Fruit fly (Drosophila melanogaster) whole organism, embryonic: ENCODE results near the gene CG1635.

Experiments
- Aef1 ChIP-seq: fragments of 200-800 bp; sonication (Bioruptor generic); IDR thresholded peaks from 3 replicates; pipeline ENCODE4 v1.3.6; 2022; ENCODE audit warnings: missing biosample characterization, missing genetic modification characterization
- Awh ChIP-seq: fragments of 200-800 bp; sonication (Bioruptor generic); IDR thresholded peaks from 2 replicates; pipeline ENCODE4, ENCODE4 v1.3.6; 2022; ENCODE audit warnings: missing biosample characterization, missing genetic modification characterization
- BEAF-32 ChIP-seq: fragments of 200-800 bp; sonication (Bioruptor generic); optimal IDR thresholded peaks from 3 replicates; lab custom pipeline; 2017; ENCODE audit warnings: missing biosample characterization, missing genetic modification characterization, mild to moderate bottlenecking, moderate library complexity, missing genetic modification reagents
- CG10543 ChIP-seq: fragments of 200-800 bp; sonication (Bioruptor generic); optimal IDR thresholded peaks from 3 replicates; lab custom pipeline; 2017; ENCODE audit warnings: missing biosample characterization, mild to moderate bottlenecking, missing genetic modification characterization, moderate library complexity
- CG11085 ChIP-seq: fragments of 200-800 bp; sonication (Bioruptor generic); IDR thresholded peaks from 2 replicates; pipeline ENCODE4 v1.3.6; 2022; ENCODE audit warnings: missing biosample characterization, missing genetic modification characterization
- CG12299 ChIP-seq: fragments of 200-800 bp; sonication (Bioruptor generic); optimal IDR thresholded peaks from 2 replicates; lab custom pipeline; 2018; ENCODE audit warnings: missing biosample characterization, mild to moderate bottlenecking, missing genetic modification characterization
- CG13424 ChIP-seq: fragments of 200-800 bp; sonication (Bioruptor generic); optimal IDR thresholded peaks from 2 replicates; lab custom pipeline; 2019; ENCODE audit warnings: missing biosample characterization, mild to moderate bottlenecking, missing genetic modification characterization, moderate library complexity
- CG13624 ChIP-seq: fragments of 200-800 bp; sonication (Bioruptor generic); optimal IDR thresholded peaks from 2 replicates; lab custom pipeline; 2016; ENCODE audit warnings: missing biosample characterization, missing genetic modification characterization
- CG18476 ChIP-seq: fragments of 200-800 bp; sonication (Bioruptor generic); optimal IDR thresholded peaks from 2 replicates; lab custom pipeline; 2016; ENCODE audit warnings: missing biosample characterization, mild to moderate bottlenecking, missing genetic modification characterization
- CG2116 ChIP-seq: fragments of 200-800 bp; sonication (Bioruptor generic); optimal IDR thresholded peaks from 3 replicates; lab custom pipeline; 2018; ENCODE audit warnings: missing biosample characterization, mild to moderate bottlenecking, missing genetic modification characterization
- CG2199 ChIP-seq: fragments of 200-800 bp; sonication (Bioruptor generic); IDR thresholded peaks from 3 replicates; pipeline ENCODE4 v1.3.6; 2022; ENCODE audit warnings: missing biosample characterization, missing genetic modification characterization
- CG2712 ChIP-seq: fragments of 200-800 bp; optimal IDR thresholded peaks from 3 replicates; lab custom pipeline; 2019; ENCODE audit warnings: missing biosample characterization, mild to moderate bottlenecking, missing genetic modification characterization, moderate library complexity
- CG2875 ChIP-seq: fragments of 200-800 bp; sonication (Bioruptor generic); optimal IDR thresholded peaks from 2 replicates; lab custom pipeline; 2017; ENCODE audit warnings: missing biosample characterization, mild to moderate bottlenecking, missing genetic modification characterization, missing genetic modification reagents
- CG30431 ChIP-seq: fragments of 200-800 bp; sonication (Bioruptor generic); optimal IDR thresholded peaks from 2 replicates; lab custom pipeline; 2017; ENCODE audit warnings: missing biosample characterization, missing genetic modification characterization
- CG8359 ChIP-seq: fragments of 200-800 bp; sonication (Bioruptor generic); optimal IDR thresholded peaks from 2 replicates; lab custom pipeline; 2017; ENCODE audit warnings: missing biosample characterization, mild to moderate bottlenecking, missing genetic modification characterization, borderline replicate concordance
- CG8924 ChIP-seq: fragments of 200-800 bp; optimal IDR thresholded peaks from 3 replicates; lab custom pipeline; 2019; ENCODE audit warnings: missing biosample characterization, mild to moderate bottlenecking, missing genetic modification characterization, moderate library complexity
- CkIIα-i1 ChIP-seq: fragments of 200-800 bp; sonication (Bioruptor generic); IDR thresholded peaks from 2 replicates; pipeline ENCODE4 v1.3.6; 2022; ENCODE audit warnings: missing biosample characterization, missing genetic modification characterization
- Dp ChIP-seq: fragments of 200-800 bp; sonication (Bioruptor generic); optimal IDR thresholded peaks from 2 replicates; lab custom pipeline; 2018; ENCODE audit warnings: missing biosample characterization, mild to moderate bottlenecking, missing genetic modification characterization, moderate library complexity
- ERR ChIP-seq: fragments of 200-800 bp; sonication (Bioruptor generic); optimal IDR thresholded peaks from 2 replicates; lab custom pipeline; 2016; ENCODE audit warnings: missing biosample characterization, missing genetic modification characterization
- H2.0 ChIP-seq: fragments of 200-800 bp; sonication (Bioruptor generic); IDR thresholded peaks from 2 replicates; pipeline ENCODE4 v1.3.6; 2022; ENCODE audit warnings: missing biosample characterization, missing genetic modification characterization
- Med ChIP-seq: fragments of 200-800 bp; sonication (Bioruptor generic); peaks from one replicate; lab custom pipeline; 2016; ENCODE audit warnings: missing biosample characterization, missing genetic modification characterization, mild to moderate bottlenecking, inconsistent platforms, moderate library complexity
- Myb ChIP-seq: fragments of 200-800 bp; sonication (Bioruptor generic); optimal IDR thresholded peaks from 2 replicates; lab custom pipeline; 2016; ENCODE audit warnings: missing biosample characterization, missing genetic modification characterization
- NK7.1 ChIP-seq: fragments of 200-800 bp; sonication (Bioruptor generic); optimal IDR thresholded peaks from 3 replicates; lab custom pipeline; 2016; ENCODE audit warnings: missing biosample characterization, missing genetic modification characterization
- Pdp1 ChIP-seq, 2 experiments: fragments of 200-800 bp; sonication (Bioruptor generic); optimal IDR thresholded peaks; 3 replicates each; lab custom pipeline; 2016; ENCODE audit warnings: missing biosample characterization in 2 of 2, missing genetic modification characterization in 2 of 2, mild to moderate bottlenecking in 1 of 2, moderate library complexity in 1 of 2
- Sox100B ChIP-seq: fragments of 200-800 bp; sonication (Bioruptor generic); optimal IDR thresholded peaks from 3 replicates; lab custom pipeline; 2018; ENCODE audit warnings: missing biosample characterization, mild to moderate bottlenecking, missing genetic modification characterization
- Ssrp ChIP-seq: fragments of 200-800 bp; sonication (Bioruptor generic); optimal IDR thresholded peaks from 2 replicates; lab custom pipeline; 2018; ENCODE audit warnings: missing biosample characterization, mild to moderate bottlenecking, missing genetic modification characterization, moderate library complexity
- Taf1 ChIP-seq: fragments of 200-800 bp; sonication (Bioruptor generic); IDR thresholded peaks from 2 replicates; pipeline ENCODE4 v1.3.6; 2022; ENCODE audit warnings: missing biosample characterization, missing genetic modification characterization
- Trl ChIP-seq, 3 experiments: fragments of >200 bp in 2 of 3; fragments of 200-800 bp in 1 of 3; sonication (Bioruptor generic) in 1 of 3; optimal IDR thresholded peaks; 2 replicates in 1 of 3; 3 replicates in 2 of 3; lab custom pipeline; 2016 to 2017; ENCODE audit warnings: missing biosample characterization in 1 of 3, missing genetic modification characterization in 1 of 3
- al ChIP-seq: fragments of 200-800 bp; sonication (Bioruptor generic); IDR thresholded peaks from 2 replicates; pipeline ENCODE4 v1.3.6; 2022; ENCODE audit warnings: missing biosample characterization, missing genetic modification characterization
- ato ChIP-seq: fragments of 200-800 bp; sonication (Bioruptor generic); IDR thresholded peaks from 2 replicates; pipeline ENCODE4 v1.3.6; 2022; ENCODE audit warnings: missing biosample characterization, missing genetic modification characterization; ENCODE audit not compliant: partially characterized antibody
- bab2 ChIP-seq: fragments of 200-800 bp; sonication (Bioruptor generic); optimal IDR thresholded peaks from 2 replicates; lab custom pipeline; 2016; ENCODE audit warnings: missing biosample characterization, missing genetic modification characterization
- bsh ChIP-seq, 2 experiments: fragments of 200-800 bp; sonication (Bioruptor generic); optimal IDR thresholded peaks; 2 replicates each; lab custom pipeline; 2017 to 2018; ENCODE audit warnings: mild to moderate bottlenecking in 2 of 2, missing biosample characterization in 2 of 2, missing genetic modification characterization in 2 of 2, moderate library complexity in 1 of 2
- cg ChIP-seq: fragments of 200-800 bp; sonication (Bioruptor generic); optimal IDR thresholded peaks from 3 replicates; lab custom pipeline; 2019; ENCODE audit warnings: missing biosample characterization, mild to moderate bottlenecking, missing genetic modification characterization, moderate library complexity
- dan ChIP-seq: fragments of 200-800 bp; sonication (Bioruptor generic); IDR thresholded peaks from 2 replicates; pipeline ENCODE4 v1.3.6; 2022; ENCODE audit warnings: missing biosample characterization, missing genetic modification characterization
- disco-r ChIP-seq: fragments of 200-800 bp; sonication (Bioruptor generic); optimal IDR thresholded peaks from 2 replicates; lab custom pipeline; 2016; ENCODE audit warnings: missing biosample characterization, missing genetic modification characterization
- exex ChIP-seq: fragments of 200-800 bp; sonication (Bioruptor generic); optimal IDR thresholded peaks from 4 replicates; lab custom pipeline; 2018; ENCODE audit warnings: missing biosample characterization, mild to moderate bottlenecking, missing genetic modification characterization, moderate library complexity
- gem ChIP-seq: fragments of 200-800 bp; sonication (Bioruptor generic); optimal IDR thresholded peaks from 2 replicates; lab custom pipeline; 2019; ENCODE audit warnings: missing biosample characterization, mild to moderate bottlenecking, missing genetic modification characterization, moderate library complexity
- inv ChIP-seq: fragments of 200-800 bp; sonication (Bioruptor generic); IDR thresholded peaks from 2 replicates; pipeline ENCODE4 v1.3.6; 2022; ENCODE audit warnings: missing biosample characterization, missing genetic modification characterization; ENCODE audit not compliant: partially characterized antibody
- nau ChIP-seq: fragments of 200-800 bp; sonication (Bioruptor generic); optimal IDR thresholded peaks from 3 replicates; lab custom pipeline; 2017; ENCODE audit warnings: missing biosample characterization, mild to moderate bottlenecking, missing genetic modification characterization, missing genetic modification reagents
- phol ChIP-seq: fragments of 200-800 bp; sonication (Bioruptor generic); optimal IDR thresholded peaks from 3 replicates; lab custom pipeline; 2018; ENCODE audit warnings: missing biosample characterization, mild to moderate bottlenecking, missing genetic modification characterization, moderate library complexity
- pros ChIP-seq: fragments of 200-800 bp; sonication (Bioruptor generic); optimal IDR thresholded peaks from 3 replicates; lab custom pipeline; 2019; ENCODE audit warnings: missing biosample characterization, mild to moderate bottlenecking, missing genetic modification characterization, moderate library complexity
- sens ChIP-seq: fragments of 200-800 bp; sonication (Bioruptor generic); peaks from one replicate; lab custom pipeline; 2016; ENCODE audit warnings: missing biosample characterization, missing genetic modification characterization
- stwl ChIP-seq: fragments of 200-800 bp; sonication (Bioruptor generic); optimal IDR thresholded peaks from 3 replicates; lab custom pipeline; 2018; ENCODE audit warnings: missing biosample characterization, mild to moderate bottlenecking, missing genetic modification characterization, moderate library complexity
- sug ChIP-seq: fragments of 200-800 bp; optimal IDR thresholded peaks from 2 replicates; lab custom pipeline; 2019; ENCODE audit warnings: missing biosample characterization, mild to moderate bottlenecking, missing genetic modification characterization, moderate library complexity
- tup ChIP-seq: fragments of 200-800 bp; sonication (Bioruptor generic); optimal IDR thresholded peaks from 2 replicates; lab custom pipeline; 2016; ENCODE audit warnings: missing biosample characterization, mild to moderate bottlenecking, missing genetic modification characterization, moderate library complexity

Gene CG1635

DNA sequence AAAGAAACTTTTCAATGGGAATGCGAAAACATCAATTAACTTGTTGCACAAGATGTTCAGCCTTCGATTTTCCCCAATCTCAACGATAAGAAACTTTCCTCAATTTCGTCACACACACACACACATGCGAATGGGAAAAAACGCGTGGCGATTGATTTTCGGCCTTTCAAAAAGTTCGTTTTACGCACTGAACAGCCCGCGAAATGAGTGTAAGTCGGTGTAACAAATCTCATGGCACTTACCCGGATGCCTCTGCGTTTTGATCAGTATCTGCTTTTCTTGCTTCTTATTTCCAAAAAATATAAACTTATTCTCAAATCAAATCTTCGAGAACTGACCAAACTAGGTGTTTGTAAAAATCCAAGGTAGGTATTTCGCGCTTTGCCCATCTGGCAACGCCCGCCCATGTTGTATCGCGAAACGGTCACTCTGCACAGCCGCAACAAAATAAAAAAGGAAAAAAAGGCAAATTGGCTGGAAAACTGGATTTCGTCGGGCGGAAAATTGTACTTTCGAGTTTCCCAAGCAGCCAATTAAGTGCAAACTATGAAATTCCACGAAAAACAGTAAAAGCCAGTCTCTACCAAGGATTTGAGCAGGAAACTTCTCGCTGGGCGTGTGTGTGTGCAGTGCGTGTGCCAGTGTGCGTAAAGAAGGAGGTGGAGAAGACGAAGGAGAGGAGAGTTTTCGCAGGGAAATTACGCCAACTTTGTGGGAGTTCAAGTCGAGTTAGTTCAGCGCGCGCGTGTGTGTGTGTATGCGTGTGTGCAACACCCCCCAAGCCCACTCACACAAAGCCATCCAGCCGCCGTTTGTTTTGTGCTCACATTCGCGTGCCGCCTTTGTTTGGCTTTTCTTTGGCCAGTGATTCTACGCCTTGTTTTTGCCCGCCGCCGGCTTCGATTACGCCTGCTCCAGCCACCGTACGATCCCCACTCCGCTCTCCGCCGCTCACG is 22.4 kb downstream of the CG1635 start, which contains the start of gene Med (continued):
- TF ChIP-seq Myb (GFP tag; lab: Kevin White, UChicago) (peak; percentile 40), Ssrp (tag; lab: Kevin White, UChicago) (no peak), bab2 (GFP tag; lab: Kevin White, UChicago) (no peak), CG13624 (GFP tag; lab: Kevin White, UChicago) (peak; percentile 25), cg (GFP tag; lab: Kevin White, UChicago) (peak; percentile 85), CG2116 (GFP tag; lab: Kevin White, UChicago) (peak; percentile 51), pros (GFP tag; lab: Kevin White, UChicago) (peak; percentile 50), bsh (GFP tag; optimal IDR thresholded peaks at IDR 0.05; lab: Kevin White, UChicago) (peak in 1 of 2 experiments; percentile 41), Pdp1 (GFP tag; optimal IDR thresholded peaks at IDR 0.05; lab: Kevin White, UChicago) (peak in 1 of 2 experiments; percentile 86), BEAF-32 (GFP tag; lab: Kevin White, UChicago) (peak; percentile 58), CG10543 (GFP tag; lab: Kevin White, UChicago) (peak; percentile 9), tup (GFP tag; lab: Kevin White, UChicago) (no peak), Taf1 (no peak), exex (tag; lab: Kevin White, UChicago) (peak; percentile 45), stwl (peak; percentile 55), Dp (peak; percentile 55), CG8924 (tag; lab: Kevin White, UChicago) (peak; percentile 37), CG8359 (peak; percentile 9), CG2712 (peak; percentile 16), Trl (optimal IDR thresholded peaks at IDR 0.05; lab: Kevin White, UChicago) (peak in 1 of 2 experiments; percentile 4), Trl (GFP tag; optimal IDR thresholded peaks at IDR 0.05; lab: Kevin White, UChicago) (no peak), sens (peak; percentile 85), CkIIα-i1 (GFP tag; lab: Robert Waterston, UW) (no peak), al (GFP tag; lab: Robert Waterston, UW) (no peak), sug (tag; lab: Kevin White, UChicago) (peak; percentile 21), Aef1 (GFP tag; lab: Robert Waterston, UW) (no peak), disco-r (GFP tag; lab: Kevin White, UChicago) (no peak), CG2199 (GFP tag; lab: Robert Waterston, UW) (no peak)

- TF ChIP-seq CkIIα-i1 (GFP tag; lab: Robert Waterston, UW) (no peak), H2.0 (no peak), nau (no peak), Med (GFP tag; lab: Kevin White, UChicago) (peak; percentile 48), CG12299 (tag; lab: Kevin White, UChicago) (no peak), Awh (GFP tag; lab: Robert Waterston, UW) (no peak)
Observed at dm6 chr3R:31612564-31612963, 24.1 kb downstream of the CG1635 start, which contains the start of gene CycG. Gene CycG (minus strand): TSS chr3R:31612664.

DNA sequence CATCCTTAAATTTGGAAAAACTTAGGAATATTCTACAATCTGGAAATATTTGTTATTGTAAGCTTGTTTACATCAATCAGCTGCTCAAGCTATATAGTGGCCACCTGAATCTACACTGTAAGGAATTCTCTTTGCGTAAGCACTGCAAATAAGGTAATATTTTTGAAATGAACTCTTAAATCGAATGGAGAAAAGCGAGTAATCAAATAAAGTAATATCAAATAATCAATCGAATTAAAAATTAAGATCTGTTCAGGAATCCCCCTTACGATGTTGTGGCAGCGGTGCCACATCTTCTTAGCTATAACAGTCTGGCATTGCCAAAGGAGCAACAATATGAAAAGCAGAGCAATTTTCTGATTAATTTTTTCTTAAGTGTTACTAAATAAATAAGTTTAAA is 27.5 kb downstream of the CG1635 start, which contains the start of the genes Mnat9 and CG1792:
Gene Mnat9 (minus strand): TSS at position 160 of the 400 bp plus-strand sequence.
Gene CG1792 (plus strand): TSS at position 303 of the 400 bp plus-strand sequence.
- TF ChIP-seq phol (tag; lab: Kevin White, UChicago) (peak; percentile 98), CG2875 (GFP tag; lab: Kevin White, UChicago) (peak; percentile 95), dan (GFP tag; lab: Robert Waterston, UW) (peak; percentile 92), bab2 (GFP tag; lab: Kevin White, UChicago) (peak; percentile 99), CG8359 (peak; percentile 84), CG11085 (GFP tag; lab: Robert Waterston, UW) (peak; percentile 99), gem (tag; lab: Kevin White, UChicago) (peak; percentile 99), Sox100B (peak; percentile 93), Myb (GFP tag; lab: Kevin White, UChicago) (peak; percentile 91), inv (GFP tag; lab: Robert Waterston, UW) (no peak), NK7.1 (peak; percentile 96), CG13424 (tag; lab: Kevin White, UChicago) (peak; percentile 98), CG18476 (GFP tag; lab: Kevin White, UChicago) (peak; percentile 99), CG30431 (GFP tag; lab: Kevin White, UChicago) (peak; percentile 98), ERR (GFP tag; lab: Kevin White, UChicago) (peak; percentile 96), ato (GFP tag; lab: Robert Waterston, UW) (no peak)
